Fruit fly (Drosophila melanogaster) whole organism, embryonic: ENCODE measurements around the gene hyd.

Experiments
- CG10267 ChIP-seq: fragments of 200-800 bp; sonication (Bioruptor generic); optimal IDR thresholded peaks from 2 replicates; lab custom pipeline; 2018; ENCODE audit warnings: missing biosample characterization, mild to moderate bottlenecking, missing genetic modification characterization, moderate library complexity
- CG10979 ChIP-seq: fragments of 200-800 bp; sonication (Bioruptor generic); optimal IDR thresholded peaks from 2 replicates; lab custom pipeline; 2018; ENCODE audit warnings: missing biosample characterization, mild to moderate bottlenecking, missing genetic modification characterization, moderate library complexity
- CG12299 ChIP-seq: fragments of 200-800 bp; sonication (Bioruptor generic); optimal IDR thresholded peaks from 2 replicates; lab custom pipeline; 2018; ENCODE audit warnings: missing biosample characterization, mild to moderate bottlenecking, missing genetic modification characterization
- CG13424 ChIP-seq: fragments of 200-800 bp; sonication (Bioruptor generic); optimal IDR thresholded peaks from 2 replicates; lab custom pipeline; 2019; ENCODE audit warnings: missing biosample characterization, mild to moderate bottlenecking, missing genetic modification characterization, moderate library complexity
- CG14050 ChIP-seq: fragments of 200-800 bp; sonication (Bioruptor generic); IDR thresholded peaks from 3 replicates; pipeline ENCODE4 v1.3.6; 2022; ENCODE audit warnings: missing biosample characterization, missing genetic modification characterization
- CG17328 ChIP-seq: fragments of 200-800 bp; sonication (Bioruptor generic); IDR thresholded peaks from 2 replicates; pipeline ENCODE4 v1.3.6; 2022; ENCODE audit warnings: missing biosample characterization, missing genetic modification characterization
- CG17829 ChIP-seq: fragments of 200-800 bp; optimal IDR thresholded peaks from 2 replicates; lab custom pipeline; 2019; ENCODE audit warnings: missing biosample characterization, mild to moderate bottlenecking, missing genetic modification characterization, moderate library complexity
- CG18476 ChIP-seq: fragments of 200-800 bp; sonication (Bioruptor generic); optimal IDR thresholded peaks from 2 replicates; lab custom pipeline; 2016; ENCODE audit warnings: missing biosample characterization, mild to moderate bottlenecking, missing genetic modification characterization
- CG2875 ChIP-seq: fragments of 200-800 bp; sonication (Bioruptor generic); optimal IDR thresholded peaks from 2 replicates; lab custom pipeline; 2017; ENCODE audit warnings: missing biosample characterization, mild to moderate bottlenecking, missing genetic modification characterization, missing genetic modification reagents
- CG3838 ChIP-seq: fragments of 200-800 bp; sonication (Bioruptor generic); optimal IDR thresholded peaks from 3 replicates; lab custom pipeline; 2016; ENCODE audit warnings: missing biosample characterization, missing genetic modification characterization
- CG42726 ChIP-seq: fragments of 200-800 bp; sonication (Bioruptor generic); IDR thresholded peaks from 2 replicates; pipeline ENCODE4 v1.3.6; 2022; ENCODE audit warnings: missing biosample characterization, missing genetic modification characterization; ENCODE audit not compliant: partially characterized antibody
- CG4820 ChIP-seq: fragments of 200-800 bp; sonication (Bioruptor generic); optimal IDR thresholded peaks from 3 replicates; lab custom pipeline; 2016; ENCODE audit warnings: missing biosample characterization, missing genetic modification characterization
- CG7745 ChIP-seq: fragments of 200-800 bp; sonication (Bioruptor generic); optimal IDR thresholded peaks from 2 replicates; lab custom pipeline; 2018; ENCODE audit warnings: missing biosample characterization, mild to moderate bottlenecking, missing genetic modification characterization, moderate library complexity
- CG9727 ChIP-seq: fragments of 200-800 bp; sonication (Bioruptor generic); optimal IDR thresholded peaks from 3 replicates; lab custom pipeline; 2017; ENCODE audit warnings: missing biosample characterization, mild to moderate bottlenecking, missing genetic modification characterization
- CG9817 ChIP-seq: fragments of 200-800 bp; sonication (Bioruptor generic); optimal IDR thresholded peaks from 2 replicates; lab custom pipeline; 2018; ENCODE audit warnings: missing biosample characterization, mild to moderate bottlenecking, missing genetic modification characterization, moderate library complexity
- Chrac-16 ChIP-seq: fragments of 200-800 bp; sonication (Bioruptor generic); optimal IDR thresholded peaks from 3 replicates; lab custom pipeline; 2016; ENCODE audit warnings: missing biosample characterization, missing genetic modification characterization
- Dbx ChIP-seq: fragments of 200-800 bp; sonication (Bioruptor generic); IDR thresholded peaks from 3 replicates; pipeline ENCODE4 v1.3.6; 2022; ENCODE audit warnings: missing biosample characterization, missing genetic modification characterization
- Doc3 ChIP-seq: fragments of 200-800 bp; sonication (Bioruptor generic); IDR thresholded peaks from 3 replicates; pipeline ENCODE4 v1.3.6; 2022; ENCODE audit warnings: missing biosample characterization, missing genetic modification characterization; ENCODE audit not compliant: partially characterized antibody
- ERR ChIP-seq: fragments of 200-800 bp; sonication (Bioruptor generic); optimal IDR thresholded peaks from 2 replicates; lab custom pipeline; 2016; ENCODE audit warnings: missing biosample characterization, missing genetic modification characterization
- Hr3 ChIP-seq: fragments of 200-800 bp; sonication (Bioruptor generic); optimal IDR thresholded peaks from 3 replicates; lab custom pipeline; 2016; ENCODE audit warnings: missing biosample characterization, missing genetic modification characterization
- Hr78 ChIP-seq, 2 experiments: fragments of 200-800 bp in 1 of 2; fragments of >200 bp in 1 of 2; sonication (Bioruptor generic) in 1 of 2; optimal IDR thresholded peaks; 2 replicates each; lab custom pipeline; 2017 to 2019; ENCODE audit warnings: missing biosample characterization in 2 of 2, missing genetic modification characterization in 2 of 2, mild to moderate bottlenecking in 1 of 2, moderate library complexity in 1 of 2
- Hsf ChIP-seq: fragments of 200-800 bp; sonication (Bioruptor generic); optimal IDR thresholded peaks from 3 replicates; lab custom pipeline; 2016; ENCODE audit warnings: missing biosample characterization, missing genetic modification characterization
- Max ChIP-seq: fragments of 200-800 bp; sonication (Bioruptor generic); optimal IDR thresholded peaks from 2 replicates; lab custom pipeline; 2016; ENCODE audit warnings: missing biosample characterization, mild to moderate bottlenecking, missing genetic modification characterization
- Neu2 ChIP-seq: fragments of 200-800 bp; sonication (Bioruptor generic); optimal IDR thresholded peaks from 3 replicates; lab custom pipeline; 2016; ENCODE audit warnings: missing biosample characterization, missing genetic modification characterization, borderline replicate concordance
- Rfx ChIP-seq: fragments of 200-800 bp; sonication (Bioruptor generic); IDR thresholded peaks from 2 replicates; pipeline ENCODE4 v1.3.6; 2022; ENCODE audit warnings: missing biosample characterization, missing genetic modification characterization
- Ssrp ChIP-seq: fragments of 200-800 bp; sonication (Bioruptor generic); optimal IDR thresholded peaks from 2 replicates; lab custom pipeline; 2018; ENCODE audit warnings: missing biosample characterization, mild to moderate bottlenecking, missing genetic modification characterization, moderate library complexity
- Xrp1 ChIP-seq: fragments of 200-800 bp; sonication (Bioruptor generic); IDR thresholded peaks from 2 replicates; pipeline ENCODE4 v1.3.6; 2022; ENCODE audit warnings: missing biosample characterization, missing genetic modification characterization
- bcd ChIP-seq: fragments of 200-800 bp; sonication (Bioruptor generic); optimal IDR thresholded peaks from 2 replicates; lab custom pipeline; 2017; ENCODE audit warnings: missing biosample characterization, mild to moderate bottlenecking, missing genetic modification characterization
- bsh ChIP-seq, 2 experiments: fragments of 200-800 bp; sonication (Bioruptor generic); optimal IDR thresholded peaks; 2 replicates each; lab custom pipeline; 2017 to 2018; ENCODE audit warnings: mild to moderate bottlenecking in 2 of 2, missing biosample characterization in 2 of 2, missing genetic modification characterization in 2 of 2, moderate library complexity in 1 of 2
- dysf ChIP-seq: fragments of 200-800 bp; sonication (Bioruptor generic); IDR thresholded peaks from 3 replicates; pipeline ENCODE4 v1.3.6; 2022; ENCODE audit warnings: missing biosample characterization, missing genetic modification characterization
- en ChIP-seq: fragments of 200-800 bp; sonication (Bioruptor generic); optimal IDR thresholded peaks from 2 replicates; lab custom pipeline; 2016; ENCODE audit warnings: missing biosample characterization, missing genetic modification characterization
- fd96Cb ChIP-seq: fragments of 200-800 bp; sonication (Bioruptor generic); optimal IDR thresholded peaks from 2 replicates; lab custom pipeline; 2018; ENCODE audit warnings: missing biosample characterization, mild to moderate bottlenecking, missing genetic modification characterization, moderate library complexity
- gfzf ChIP-seq: fragments of 200-800 bp; sonication (Bioruptor generic); optimal IDR thresholded peaks from 2 replicates; lab custom pipeline; 2016; ENCODE audit warnings: missing biosample characterization, mild to moderate bottlenecking, missing genetic modification characterization, moderate library complexity
- hbn ChIP-seq: fragments of 200-800 bp; sonication (Bioruptor generic); IDR thresholded peaks from 2 replicates; pipeline ENCODE4 v1.3.6; 2022; ENCODE audit warnings: missing biosample characterization, missing genetic modification characterization; ENCODE audit not compliant: partially characterized antibody
- ind ChIP-seq: fragments of 200-800 bp; sonication (Bioruptor generic); optimal IDR thresholded peaks from 3 replicates; lab custom pipeline; 2016; ENCODE audit warnings: missing biosample characterization, missing genetic modification characterization
- jumu ChIP-seq: fragments of 200-800 bp; sonication (Bioruptor generic); optimal IDR thresholded peaks from 3 replicates; lab custom pipeline; 2016; ENCODE audit warnings: missing biosample characterization, missing genetic modification characterization
- lilli ChIP-seq: fragments of 200-800 bp; sonication (Bioruptor generic); optimal IDR thresholded peaks from 3 replicates; lab custom pipeline; 2016; ENCODE audit warnings: missing biosample characterization, missing genetic modification characterization
- p53 ChIP-seq: fragments of 200-800 bp; sonication (Bioruptor generic); optimal IDR thresholded peaks from 2 replicates; lab custom pipeline; 2016; ENCODE audit warnings: missing biosample characterization, missing genetic modification characterization
- pzg ChIP-seq: fragments of 200-800 bp; sonication (Bioruptor generic); optimal IDR thresholded peaks from 3 replicates; lab custom pipeline; 2018; ENCODE audit warnings: missing biosample characterization, mild to moderate bottlenecking, missing genetic modification characterization, moderate library complexity
- salm ChIP-seq: fragments of 200-800 bp; sonication (Bioruptor generic); optimal IDR thresholded peaks from 2 replicates; lab custom pipeline; 2018; ENCODE audit warnings: missing biosample characterization, mild to moderate bottlenecking, missing genetic modification characterization
- sens ChIP-seq: fragments of 200-800 bp; sonication (Bioruptor generic); peaks from one replicate; lab custom pipeline; 2016; ENCODE audit warnings: missing biosample characterization, missing genetic modification characterization
- sna ChIP-seq: fragments of 200-800 bp; sonication (Bioruptor generic); IDR thresholded peaks from 2 replicates; pipeline ENCODE4 v1.3.6; 2022; ENCODE audit warnings: missing biosample characterization, missing genetic modification characterization; ENCODE audit not compliant: partially characterized antibody
- so ChIP-seq: fragments of 200-800 bp; sonication (Bioruptor generic); IDR thresholded peaks from 3 replicates; pipeline ENCODE4 v1.3.6; 2022; ENCODE audit warnings: missing biosample characterization, missing genetic modification characterization
- ssp ChIP-seq: fragments of 200-800 bp; sonication (Bioruptor generic); IDR thresholded peaks from 2 replicates; pipeline ENCODE4 v1.3.6; 2022; ENCODE audit warnings: missing biosample characterization, missing genetic modification characterization
- stwl ChIP-seq: fragments of 200-800 bp; sonication (Bioruptor generic); optimal IDR thresholded peaks from 3 replicates; lab custom pipeline; 2018; ENCODE audit warnings: missing biosample characterization, mild to moderate bottlenecking, missing genetic modification characterization, moderate library complexity
- trh ChIP-seq: fragments of 200-800 bp; sonication (Bioruptor generic); optimal IDR thresholded peaks from 2 replicates; lab custom pipeline; 2016; ENCODE audit warnings: missing biosample characterization, missing genetic modification characterization
- wek ChIP-seq: fragments of 200-800 bp; sonication (Bioruptor generic); optimal IDR thresholded peaks from 3 replicates; lab custom pipeline; 2018; ENCODE audit warnings: missing biosample characterization, mild to moderate bottlenecking, missing genetic modification characterization, moderate library complexity

The hyd gene

DNA sequence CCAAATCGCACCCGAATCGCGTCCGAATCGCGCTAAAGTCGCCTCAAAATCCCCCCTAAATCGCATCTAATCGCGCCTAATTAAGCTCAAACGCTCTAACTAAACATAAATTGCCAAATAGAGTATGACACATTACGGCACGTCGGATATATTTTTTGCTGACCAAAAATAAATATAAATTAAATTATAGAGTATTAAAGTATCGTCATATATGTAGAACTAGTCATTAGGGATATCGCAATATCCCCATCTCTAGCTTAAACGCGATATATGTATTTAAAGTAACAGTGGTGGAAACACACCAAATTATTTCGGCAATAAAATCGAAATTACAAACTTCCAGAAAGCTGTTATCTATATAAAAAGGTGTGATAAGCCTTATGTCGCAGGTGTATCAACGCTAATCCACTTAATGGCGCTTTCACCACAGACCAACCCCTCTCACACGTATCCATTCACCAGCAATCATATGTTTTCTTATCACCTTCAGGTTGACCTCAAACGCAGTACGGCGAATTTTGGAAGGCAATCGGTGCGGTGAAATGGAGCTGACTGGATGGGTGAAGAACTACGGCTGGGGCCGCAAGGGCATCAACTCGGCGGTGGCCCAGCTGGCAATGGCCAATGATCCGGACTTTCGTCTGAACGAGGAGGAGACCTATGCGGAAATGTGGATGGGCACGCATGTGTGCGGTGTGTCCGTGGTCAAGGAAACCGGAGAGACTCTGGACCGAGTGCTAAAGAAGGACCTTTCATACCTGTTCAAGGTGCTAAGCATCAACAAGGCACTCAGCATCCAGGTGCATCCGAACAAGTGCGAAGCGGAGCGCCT is 34.2 kb upstream of the hyd start, which contains the start of gene Mpi (continued):
- TF ChIP-seq sna (0 out of 2 replicates have a peak, but pooled peaks have one; percentile 50), Ssrp (tag; lab: Kevin White, UChicago) (no peak), ind (GFP tag; lab: Kevin White, UChicago) (peak; percentile 7), CG18476 (GFP tag; lab: Kevin White, UChicago) (no peak), trh (GFP tag; lab: Kevin White, UChicago) (no peak), Neu2 (GFP tag; lab: Kevin White, UChicago) (no peak), CG4820 (GFP tag; lab: Kevin White, UChicago) (peak; percentile 7), Doc3 (peak; percentile 53; the same call in 2 of the 3 replicates), CG9817 (peak; percentile 8), pzg (GFP tag; lab: Kevin White, UChicago) (peak; percentile 54), en (GFP tag; lab: Kevin White, UChicago) (no peak), jumu (GFP tag; lab: Kevin White, UChicago) (no peak), CG10267 (tag; lab: Kevin White, UChicago) (peak; percentile 48), CG13424 (tag; lab: Kevin White, UChicago) (peak; percentile 49), ssp (GFP tag; lab: Robert Waterston, UW) (peak; percentile 16; the same call in 1 of the 2 replicates), CG9727 (GFP tag; lab: Kevin White, UChicago) (peak; percentile 32), Hr78 (GFP tag; optimal IDR thresholded peaks at IDR 0.05; lab: Kevin White, UChicago) (peak in 1 of 2 experiments; percentile 84), CG14050 (GFP tag; lab: Robert Waterston, UW) (no peak), salm (tag; lab: Kevin White, UChicago) (peak; percentile 41), Xrp1 (GFP tag; lab: Robert Waterston, UW) (peak; percentile 49; the same call in 1 of the 2 replicates), Hr3 (peak; percentile 23), fd96Cb (tag; lab: Kevin White, UChicago) (peak; percentile 19), wek (GFP tag; lab: Kevin White, UChicago) (peak; percentile 12), Dbx (GFP tag; lab: Robert Waterston, UW) (0 out of 3 replicates have a peak, but pooled peaks have one; percentile 3), bsh (GFP tag; optimal IDR thresholded peaks at IDR 0.05; lab: Kevin White, UChicago) (peak in 1 of 2 experiments; percentile 42), Max (GFP tag; lab: Kevin White, UChicago) (peak; percentile 70), CG7745 (tag; lab: Kevin White, UChicago) (peak; percentile 1), Hsf (GFP tag; lab: Kevin White, UChicago) (peak; percentile 13), Rfx (GFP tag; lab: Robert Waterston, UW) (peak; percentile 43), CG3838 (GFP tag; lab: Kevin White, UChicago) (no peak), dysf (peak; percentile 17; the same call in 1 of the 3 replicates), p53 (GFP tag; lab: Kevin White, UChicago) (no peak), CG12299 (tag; lab: Kevin White, UChicago) (peak; percentile 36), so (GFP tag; lab: Robert Waterston, UW) (0 out of 3 replicates have a peak, but pooled peaks have one; percentile 30), lilli (GFP tag; lab: Kevin White, UChicago) (peak; percentile 37), ERR (GFP tag; lab: Kevin White, UChicago) (peak; percentile 97), CG2875 (GFP tag; lab: Kevin White, UChicago) (peak; percentile 14), sens (peak; percentile 81), CG42726 (GFP tag; lab: Robert Waterston, UW) (no peak), hbn (GFP tag; lab: Robert Waterston, UW) (peak; percentile 43; the same call in 1 of the 2 replicates), bcd (GFP tag; lab: Kevin White, UChicago) (no peak), CG10979 (tag; lab: Kevin White, UChicago) (peak; percentile 44), Chrac-16 (GFP tag; lab: Kevin White, UChicago) (peak; percentile 21), CG17328 (0 out of 2 replicates have a peak, but pooled peaks have one; percentile 12), CG17829 (peak; percentile 50), stwl (tag; lab: Kevin White, UChicago) (peak; percentile 41), gfzf (GFP tag; lab: Kevin White, UChicago) (peak; percentile 39)
